Worm (Caenorhabditis elegans) whole organism, young adult: ENCODE results near the gene lin-48.

Source experiments
- D2030.7 ChIP-seq: fragments of 200-800 bp; sonication (Bioruptor generic); IDR thresholded peaks from 2 replicates; pipeline ENCODE4 v1.3.6; 2022; ENCODE audit warnings: missing genetic modification reagents, missing genetic modification characterization, missing compliant biosample characterization
- F10E7.11 ChIP-seq: sonication (generic microtip); optimal IDR thresholded peaks from 2 replicates; lab custom pipeline; 2017; ENCODE audit warnings: mild to moderate bottlenecking, missing genetic modification characterization, moderate library complexity, missing compliant biosample characterization
- F33H1.4 ChIP-seq: fragments of 200-800 bp; sonication (Bioruptor generic); IDR thresholded peaks from 2 replicates; pipeline ENCODE4 v1.3.6; 2022; ENCODE audit warnings: missing genetic modification reagents, missing genetic modification characterization, missing compliant biosample characterization
- K11D2.4 ChIP-seq: fragments of 200-800 bp; sonication (Bioruptor generic); IDR thresholded peaks from 2 replicates; pipeline ENCODE4 v1.3.6; 2022; ENCODE audit warnings: missing genetic modification reagents, missing genetic modification characterization, missing compliant biosample characterization
- K12H6.12 ChIP-seq: fragments of 200-800 bp; sonication (Bioruptor generic); optimal IDR thresholded peaks from 2 replicates; lab custom pipeline; 2018; ENCODE audit warnings: mild to moderate bottlenecking, missing genetic modification characterization, missing compliant biosample characterization
- Y67H2A.10 ChIP-seq: fragments of 200-800 bp; sonication (Bioruptor generic); conservative IDR thresholded peaks from 2 replicates; pipeline ENCODE4 v1.3.6; 2022; ENCODE audit warnings: missing genetic modification reagents, missing genetic modification characterization, missing compliant biosample characterization
- akir-1 ChIP-seq: fragments of 200-800 bp; sonication (Bioruptor generic); optimal IDR thresholded peaks from 2 replicates; lab custom pipeline; 2018; ENCODE audit warnings: mild to moderate bottlenecking, missing genetic modification characterization, moderate library complexity, missing compliant biosample characterization
- ama-1 ChIP-seq, 3 experiments: fragments of 150-350 bp in 1 of 3; sonication (generic microtip) in 2 of 3; optimal IDR thresholded peaks; 2 replicates each; lab custom pipeline; 2014 to 2018; ENCODE audit warnings: missing biosample characterization in 2 of 3, missing genetic modification characterization in 2 of 3, missing genetic modification reagents in 2 of 3
- atf-7 ChIP-seq: sonication (generic microtip); optimal IDR thresholded peaks from 2 replicates; lab custom pipeline; 2017; ENCODE audit warnings: mild to moderate bottlenecking, missing genetic modification characterization, missing compliant biosample characterization
- athp-1 ChIP-seq: sonication (generic microtip); optimal IDR thresholded peaks from 2 replicates; lab custom pipeline; 2017; ENCODE audit warnings: mild to moderate bottlenecking, missing genetic modification characterization, missing compliant biosample characterization
- bed-1 ChIP-seq: fragments of 200-800 bp; sonication (Bioruptor generic); IDR thresholded peaks from 2 replicates; pipeline ENCODE4 v1.3.6; 2022; ENCODE audit warnings: missing genetic modification reagents, missing genetic modification characterization, missing compliant biosample characterization
- cebp-1 ChIP-seq, 2 experiments: fragments of 200-800 bp in 1 of 2; sonication (Bioruptor generic) in 1 of 2; sonication (generic microtip) in 1 of 2; IDR thresholded peaks in 1 of 2; optimal IDR thresholded peaks in 1 of 2; 2 replicates each; pipeline versions ENCODE4 v1.3.6 to Lab custom; 2017 to 2022; ENCODE audit warnings: missing compliant biosample characterization in 2 of 2, missing genetic modification characterization in 2 of 2, mild to moderate bottlenecking in 1 of 2, missing genetic modification reagents in 1 of 2, moderate library complexity in 1 of 2
- ceh-40 ChIP-seq: fragments of 200-800 bp; sonication (Bioruptor generic); IDR thresholded peaks from 2 replicates; pipeline ENCODE4 v1.3.6; 2022; ENCODE audit warnings: missing genetic modification characterization, missing compliant biosample characterization
- dox-1 ChIP-seq: fragments of 200-800 bp; sonication (Bioruptor generic); IDR thresholded peaks from 2 replicates; pipeline ENCODE4 v1.3.6; 2022; ENCODE audit warnings: missing genetic modification reagents, missing genetic modification characterization, missing compliant biosample characterization
- efl-1 ChIP-seq: fragments of 150-350 bp; optimal IDR thresholded peaks from 2 replicates; lab custom pipeline; 2014; ENCODE audit warnings: missing biosample characterization, missing genetic modification reagents, missing genetic modification characterization
- ekl-4 ChIP-seq: fragments of 200-800 bp; sonication (Bioruptor generic); IDR thresholded peaks from 2 replicates; pipeline ENCODE4 v1.3.6; 2022; ENCODE audit warnings: missing genetic modification reagents, missing genetic modification characterization, missing compliant biosample characterization
- fkh-3 ChIP-seq: sonication (generic microtip); optimal IDR thresholded peaks from 2 replicates; lab custom pipeline; 2016; ENCODE audit warnings: mild to moderate bottlenecking, missing genetic modification characterization, missing compliant biosample characterization
- him-1 ChIP-seq: sonication (generic microtip); optimal IDR thresholded peaks from 2 replicates; lab custom pipeline; 2016; ENCODE audit warnings: missing genotype, missing genetic modification reagents, missing genetic modification characterization, missing compliant biosample characterization
- hmg-1.2 ChIP-seq: fragments of 200-800 bp; sonication (Bioruptor generic); IDR thresholded peaks from 2 replicates; pipeline ENCODE4 v1.3.6; 2022; ENCODE audit warnings: missing genetic modification reagents, missing genetic modification characterization, missing compliant biosample characterization
- hmg-20 ChIP-seq: fragments of 200-800 bp; sonication (Bioruptor generic); IDR thresholded peaks from 2 replicates; pipeline ENCODE4 v1.3.6; 2022; ENCODE audit warnings: missing genetic modification reagents, missing genetic modification characterization, missing compliant biosample characterization
- lin-26 ChIP-seq: fragments of 200-800 bp; sonication (Bioruptor generic); IDR thresholded peaks from 2 replicates; pipeline ENCODE4 v1.3.6; 2022; ENCODE audit warnings: missing genetic modification reagents, missing genetic modification characterization, missing compliant biosample characterization
- lin-40 ChIP-seq: sonication (generic microtip); optimal IDR thresholded peaks from 2 replicates; lab custom pipeline; 2016; ENCODE audit warnings: missing genetic modification characterization, mild to moderate bottlenecking, missing compliant biosample characterization, missing genotype, missing genetic modification reagents
- lin-54 ChIP-seq: fragments of 200-800 bp; sonication (Bioruptor generic); optimal IDR thresholded peaks from 2 replicates; lab custom pipeline; 2018; ENCODE audit warnings: mild to moderate bottlenecking, missing genetic modification characterization, missing compliant biosample characterization
- lsl-1 ChIP-seq: fragments of 200-800 bp; sonication (Bioruptor generic); optimal IDR thresholded peaks from 2 replicates; lab custom pipeline; 2018; ENCODE audit warnings: mild to moderate bottlenecking, missing genetic modification characterization, moderate library complexity, missing compliant biosample characterization
- lsy-27 ChIP-seq: sonication (generic microtip); optimal IDR thresholded peaks from 2 replicates; lab custom pipeline; 2017; ENCODE audit warnings: missing genetic modification characterization, mild to moderate bottlenecking, missing compliant biosample characterization, antibody characterized with exemption, missing genotype, borderline replicate concordance; ENCODE audit not compliant: insufficient read depth
- madf-10 ChIP-seq: sonication (generic microtip); optimal IDR thresholded peaks from 2 replicates; lab custom pipeline; 2016; ENCODE audit warnings: mild to moderate bottlenecking, missing genetic modification characterization, missing compliant biosample characterization
- madf-3 ChIP-seq: fragments of 200-800 bp; sonication (Bioruptor generic); IDR thresholded peaks from 2 replicates; pipeline ENCODE4 v1.3.6; 2022; ENCODE audit warnings: missing genetic modification reagents, missing genetic modification characterization, missing compliant biosample characterization
- mcd-1 ChIP-seq: fragments of 200-800 bp; sonication (Bioruptor generic); IDR thresholded peaks from 2 replicates; pipeline ENCODE4 v1.3.6; 2022; ENCODE audit warnings: missing genetic modification reagents, missing genetic modification characterization, missing compliant biosample characterization
- mxl-1 ChIP-seq: sonication (generic microtip); optimal IDR thresholded peaks from 2 replicates; lab custom pipeline; 2016; ENCODE audit warnings: missing genetic modification characterization, missing compliant biosample characterization
- nhr-120 ChIP-seq: fragments of 200-800 bp; sonication (Bioruptor generic); IDR thresholded peaks from 2 replicates; pipeline ENCODE4 v1.3.6; 2022; ENCODE audit warnings: missing genetic modification characterization, missing compliant biosample characterization
- nhr-179 ChIP-seq: sonication (generic microtip); optimal IDR thresholded peaks from 2 replicates; lab custom pipeline; 2016; ENCODE audit warnings: mild to moderate bottlenecking, missing genetic modification characterization, missing compliant biosample characterization
- nhr-27 ChIP-seq: fragments of 200-800 bp; sonication (Bioruptor generic); optimal IDR thresholded peaks from 2 replicates; lab custom pipeline; 2018; ENCODE audit warnings: mild to moderate bottlenecking, missing genetic modification characterization, moderate library complexity, missing compliant biosample characterization
- nhr-80 ChIP-seq: sonication (generic microtip); optimal IDR thresholded peaks from 2 replicates; lab custom pipeline; 2016; ENCODE audit warnings: missing genetic modification characterization, missing compliant biosample characterization
- snpc-3.4 ChIP-seq: sonication (generic microtip); optimal IDR thresholded peaks from 2 replicates; lab custom pipeline; 2017; ENCODE audit warnings: missing genetic modification characterization, mild to moderate bottlenecking, missing compliant biosample characterization, antibody characterized with exemption, moderate library complexity, missing genotype, missing genetic modification reagents
- unc-130 ChIP-seq: sonication (generic microtip); optimal IDR thresholded peaks from 2 replicates; lab custom pipeline; 2016; ENCODE audit warnings: missing genetic modification reagents, missing genetic modification characterization, missing compliant biosample characterization
- unc-62 ChIP-seq: fragments of 150-350 bp; optimal IDR thresholded peaks from 2 replicates; lab custom pipeline; 2014; ENCODE audit warnings: missing biosample characterization, missing genetic modification reagents, missing genetic modification characterization
- zfh-2 ChIP-seq: fragments of 200-800 bp; sonication (Bioruptor generic); conservative IDR thresholded peaks from 2 replicates; pipeline ENCODE4 v1.3.6; 2022; ENCODE audit warnings: missing genetic modification reagents, missing genetic modification characterization, missing compliant biosample characterization
- ztf-25 ChIP-seq: fragments of 200-800 bp; sonication (Bioruptor generic); IDR thresholded peaks from 2 replicates; pipeline ENCODE4 v1.3.6; 2022; ENCODE audit warnings: missing genetic modification reagents, missing genetic modification characterization, missing compliant biosample characterization
- ztf-26 ChIP-seq: sonication (generic microtip); optimal IDR thresholded peaks from 2 replicates; lab custom pipeline; 2017; ENCODE audit warnings: missing genetic modification characterization, missing compliant biosample characterization
- ztf-6 ChIP-seq: fragments of 200-800 bp; sonication (Bioruptor generic); IDR thresholded peaks from 2 replicates; pipeline ENCODE4 v1.3.6; 2022; ENCODE audit warnings: missing genetic modification reagents, missing genetic modification characterization, missing compliant biosample characterization

The lin-48 gene

DNA sequence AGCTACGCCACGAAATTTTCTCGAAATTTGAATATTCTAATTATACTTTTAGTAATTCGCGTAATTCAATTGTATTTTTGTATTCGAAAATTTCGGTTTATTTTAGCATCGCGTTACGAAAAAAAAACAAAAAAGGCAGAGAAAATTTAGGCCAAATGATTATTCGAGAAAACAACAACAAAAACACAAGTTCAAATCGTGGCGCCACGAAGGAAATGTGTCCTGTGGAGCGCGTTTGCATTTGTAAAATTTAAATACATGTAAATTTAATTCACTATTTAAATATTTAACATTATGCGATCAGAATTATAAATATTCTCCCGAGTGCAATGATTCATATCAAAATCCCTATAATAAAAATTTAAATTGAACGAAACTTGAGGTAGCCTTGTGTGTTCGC lies 21.5 kb upstream of the lin-48 start (continued):
- TF ChIP-seq ama-1 (optimal IDR thresholded peaks at IDR 0.05; lab: Kevin White, UChicago) (no peak), ama-1 (GFP tag; optimal IDR thresholded peaks at IDR 0.05; lab: Kevin White, UChicago) (peak in 1 of 2 experiments; percentile 12), ztf-25 (no peak), unc-62 (no peak), F10E7.11 (tag; lab: Kevin White, UChicago) (no peak), ztf-6 (GFP tag; lab: Robert Waterston, UW) (no peak), atf-7 (tag; lab: Kevin White, UChicago) (no peak), D2030.7 (GFP tag; lab: Robert Waterston, UW) (peak; percentile 56), nhr-80 (tag; lab: Kevin White, UChicago) (no peak), efl-1 (GFP tag; lab: Kevin White, UChicago) (peak; percentile 79), lin-40 (tag; lab: Kevin White, UChicago) (no peak), dox-1 (GFP tag; lab: Robert Waterston, UW) (no peak), lsl-1 (GFP tag; lab: Kevin White, UChicago) (peak; percentile 45), lsy-27 (tag; lab: Kevin White, UChicago) (no peak), nhr-27 (tag; lab: Kevin White, UChicago) (no peak), ztf-26 (tag; lab: Kevin White, UChicago) (no peak), nhr-179 (tag; lab: Kevin White, UChicago) (no peak), ceh-40 (GFP tag; lab: Robert Waterston, UW) (no peak), F33H1.4 (GFP tag; lab: Robert Waterston, UW) (peak; percentile 54), fkh-3 (no peak), nhr-120 (GFP tag; lab: Robert Waterston, UW) (no peak), Y67H2A.10 (GFP tag; lab: Robert Waterston, UW) (no peak), mcd-1 (GFP tag; lab: Robert Waterston, UW) (no peak), bed-1 (GFP tag; lab: Robert Waterston, UW) (no peak), snpc-3.4 (peak; percentile 65), K12H6.12 (tag; lab: Kevin White, UChicago) (no peak), mxl-1 (no peak), lin-26 (GFP tag; lab: Robert Waterston, UW) (no peak), him-1 (tag; lab: Kevin White, UChicago) (no peak), hmg-1.2 (GFP tag; lab: Robert Waterston, UW) (no peak), unc-130 (no peak), madf-3 (GFP tag; lab: Robert Waterston, UW) (no peak), hmg-20 (GFP tag; lab: Robert Waterston, UW) (no peak), K11D2.4 (GFP tag; lab: Robert Waterston, UW) (no peak), zfh-2 (GFP tag; lab: Robert Waterston, UW) (no peak), lin-54 (GFP tag; lab: Kevin White, UChicago) (peak; percentile 63), athp-1 (tag; lab: Kevin White, UChicago) (no peak), madf-10 (tag; lab: Kevin White, UChicago) (no peak), cebp-1 (GFP tag; IDR thresholded peaks at IDR 0.05; lab: Robert Waterston, UW) (no peak), cebp-1 (tag; optimal IDR thresholded peaks at IDR 0.05; lab: Kevin White, UChicago) (no peak), akir-1 (GFP tag; lab: Kevin White, UChicago) (no peak)

DNA sequence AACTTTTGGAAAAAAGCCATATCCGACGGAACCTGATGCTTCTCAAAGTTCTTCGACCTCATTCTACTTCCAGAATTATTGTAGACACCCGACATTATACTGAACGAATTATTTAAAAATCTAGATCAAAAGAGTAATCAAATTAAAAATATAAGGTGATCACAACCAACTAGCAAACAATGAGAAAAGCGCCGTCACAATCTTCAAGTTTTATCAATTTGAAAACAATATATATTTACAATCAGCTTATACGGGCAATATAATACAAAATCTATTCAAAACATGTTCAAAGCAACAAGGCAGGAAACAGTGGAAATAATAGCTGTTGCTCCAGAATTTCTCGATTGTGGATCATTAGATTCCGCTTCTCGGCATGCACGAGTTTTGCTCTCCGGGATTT lies 20.4 kb upstream of the lin-48 start, which contains the start of gene C14B1.12:
C14B1.12 (minus strand) TSS at position 101 of the 400 bp plus-strand sequence.
- TF ChIP-seq ekl-4 (GFP tag; lab: Robert Waterston, UW) (peak; percentile 60; the same call in 1 of the 2 replicates), akir-1 (GFP tag; lab: Kevin White, UChicago) (no peak)
